Fruit fly (Drosophila melanogaster) whole organism, pupa: ENCODE results near the gene Dysb.

ENCODE experiments used
- CG10348 ChIP-seq: fragments of 200-800 bp; sonication (Bioruptor generic); IDR thresholded peaks from 2 replicates; pipeline ENCODE4 v1.3.6; 2022; ENCODE audit warnings: missing biosample characterization, missing genetic modification characterization
- CG12605 ChIP-seq: fragments of 200-800 bp; sonication (Bioruptor generic); IDR thresholded peaks from 2 replicates; pipeline ENCODE4 v1.3.6; 2022; ENCODE audit warnings: missing biosample characterization, missing genetic modification characterization
- CG13204 ChIP-seq: fragments of 200-800 bp; sonication (Bioruptor generic); optimal IDR thresholded peaks from 2 replicates; lab custom pipeline; 2018; ENCODE audit warnings: missing biosample characterization, mild to moderate bottlenecking, missing genetic modification characterization, moderate library complexity
- CG14655 ChIP-seq: fragments of 200-800 bp; sonication (Bioruptor generic); optimal IDR thresholded peaks from 3 replicates; lab custom pipeline; 2017; ENCODE audit warnings: mild to moderate bottlenecking, missing biosample characterization, missing genetic modification reagents, missing genetic modification characterization
- CG15710 ChIP-seq: fragments of 200-800 bp; sonication (Bioruptor generic); optimal IDR thresholded peaks from 2 replicates; lab custom pipeline; 2018; ENCODE audit warnings: missing biosample characterization, mild to moderate bottlenecking, missing genetic modification characterization, moderate library complexity
- CG17806 ChIP-seq: fragments of 200-800 bp; sonication (Bioruptor generic); optimal IDR thresholded peaks from 2 replicates; lab custom pipeline; 2018; ENCODE audit warnings: missing biosample characterization, mild to moderate bottlenecking, missing genetic modification characterization, moderate library complexity
- CG32121 ChIP-seq: fragments of 200-800 bp; sonication (Bioruptor generic); IDR thresholded peaks from 2 replicates; pipeline ENCODE4 v1.3.6; 2022; ENCODE audit warnings: missing biosample characterization, missing genetic modification characterization
- CG34367 ChIP-seq: fragments of 200-800 bp; sonication (Bioruptor generic); optimal IDR thresholded peaks from 2 replicates; lab custom pipeline; 2018; ENCODE audit warnings: missing biosample characterization, mild to moderate bottlenecking, missing genetic modification characterization
- CG4496 ChIP-seq: fragments of 200-800 bp; sonication (Bioruptor generic); IDR thresholded peaks from 3 replicates; pipeline ENCODE4 v1.3.6; 2022; ENCODE audit warnings: missing biosample characterization, missing genetic modification characterization
- CG8159 ChIP-seq: fragments of 200-800 bp; sonication (Bioruptor generic); optimal IDR thresholded peaks from 3 replicates; lab custom pipeline; 2018; ENCODE audit warnings: missing biosample characterization, mild to moderate bottlenecking, missing genetic modification characterization, moderate library complexity
- CG8301 ChIP-seq: fragments of 200-800 bp; sonication (Bioruptor generic); optimal IDR thresholded peaks from 2 replicates; lab custom pipeline; 2018; ENCODE audit warnings: missing biosample characterization, mild to moderate bottlenecking, missing genetic modification characterization
- CG9948 ChIP-seq: fragments of 200-800 bp; sonication (Bioruptor generic); optimal IDR thresholded peaks from 2 replicates; lab custom pipeline; 2018; ENCODE audit warnings: missing biosample characterization, mild to moderate bottlenecking, missing genetic modification characterization, moderate library complexity
- D1 ChIP-seq: fragments of 200-800 bp; sonication (Bioruptor generic); optimal IDR thresholded peaks from 2 replicates; lab custom pipeline; 2018; ENCODE audit warnings: missing biosample characterization, mild to moderate bottlenecking, missing genetic modification characterization, moderate library complexity
- EcR ChIP-seq: fragments of 200-800 bp; sonication (Bioruptor generic); optimal IDR thresholded peaks from 3 replicates; lab custom pipeline; 2019; ENCODE audit warnings: missing biosample characterization, missing genetic modification characterization, mild to moderate bottlenecking, moderate library complexity, missing genetic modification reagents
- Ets98B ChIP-seq: fragments of 200-800 bp; sonication (Bioruptor generic); IDR thresholded peaks from 2 replicates; pipeline ENCODE4 v1.3.6; 2022; ENCODE audit warnings: missing biosample characterization, missing genetic modification characterization
- Pif1A ChIP-seq: fragments of 200-800 bp; sonication (Bioruptor generic); optimal IDR thresholded peaks from 3 replicates; lab custom pipeline; 2016; ENCODE audit warnings: missing biosample characterization, missing genetic modification characterization
- Pif1B ChIP-seq: fragments of 200-800 bp; sonication (Bioruptor generic); optimal IDR thresholded peaks from 3 replicates; lab custom pipeline; 2016; ENCODE audit warnings: missing biosample characterization, missing genetic modification characterization
- Snoo ChIP-seq: fragments of 200-800 bp; sonication (Bioruptor generic); optimal IDR thresholded peaks from 3 replicates; lab custom pipeline; 2017; ENCODE audit warnings: missing biosample characterization, mild to moderate bottlenecking, missing genetic modification characterization, inconsistent platforms
- fd96Ca ChIP-seq: fragments of 200-800 bp; sonication (Bioruptor generic); IDR thresholded peaks from 3 replicates; pipeline ENCODE4 v1.3.6; 2022; ENCODE audit warnings: missing biosample characterization, missing genetic modification characterization
- gl ChIP-seq: fragments of 200-800 bp; sonication (Bioruptor generic); optimal IDR thresholded peaks from 2 replicates; lab custom pipeline; 2018; ENCODE audit warnings: missing biosample characterization, mild to moderate bottlenecking, missing genetic modification characterization
- rn ChIP-seq: fragments of 200-800 bp; sonication (Bioruptor generic); IDR thresholded peaks from 2 replicates; pipeline ENCODE4 v1.3.6; 2022; ENCODE audit warnings: missing biosample characterization, missing genetic modification characterization

The Dysb gene

dm6 chr3L:18822049-18822448 is 45.5 kb upstream of the Dysb start:
- TF ChIP-seq CG13204: no peak
- no peak for TF ChIP-seq Ets98B
- no peak for TF ChIP-seq CG12605 (GFP tag; lab: Robert Waterston, UW)
- no peak for TF ChIP-seq Snoo (tag; lab: Kevin White, UChicago)

DNA sequence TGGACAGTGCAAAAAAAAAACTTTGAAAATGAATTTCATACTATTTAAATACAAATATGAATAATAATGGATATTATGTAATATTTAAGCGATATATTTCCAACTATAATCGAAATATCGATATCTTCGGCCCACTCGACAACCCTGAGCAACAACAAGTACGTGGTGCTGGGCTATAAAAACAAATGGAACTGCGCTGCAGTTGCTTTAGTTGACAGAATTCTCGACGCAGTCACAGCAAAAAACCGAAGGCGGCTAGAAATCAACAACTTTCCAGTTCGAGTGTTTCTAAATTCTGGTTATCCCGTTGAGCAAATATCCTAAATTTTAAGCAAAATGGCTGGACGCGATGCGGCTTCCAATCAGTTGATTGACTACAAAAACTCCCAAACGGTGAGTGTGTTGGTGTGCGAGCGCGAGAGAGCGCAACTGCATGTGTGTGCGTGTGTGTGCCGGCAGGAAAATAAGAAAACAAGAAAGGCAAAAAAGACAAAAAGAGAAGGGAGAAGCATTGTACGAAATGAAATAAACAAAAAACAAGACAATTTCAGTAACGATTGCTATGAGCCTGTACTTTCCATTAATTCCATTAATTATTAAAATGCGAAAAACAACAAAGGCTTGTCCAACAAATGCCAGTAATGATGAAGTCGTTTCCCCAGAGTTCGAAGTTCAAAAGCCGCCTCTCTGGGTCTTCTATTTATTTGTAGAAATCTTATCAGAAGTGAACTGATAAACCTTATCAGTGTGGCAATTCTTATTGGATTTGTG is 44.9 kb upstream of the Dysb start, which contains the start of gene Cat:
TSS of gene Cat (plus strand) at position 155 of the 771 bp plus-strand sequence.
- peak; percentile 99 for TF ChIP-seq Snoo (tag; lab: Kevin White, UChicago)
- TF ChIP-seq CG4496 (GFP tag; lab: Robert Waterston, UW): peak; percentile 99
- TF ChIP-seq fd96Ca (GFP tag; lab: Robert Waterston, UW): peak; percentile 98; the same call in 2 of the 3 replicates
- TF ChIP-seq Pif1B (GFP tag; lab: Kevin White, UChicago): peak; percentile 99
- peak; percentile 99 for TF ChIP-seq CG15710
- TF ChIP-seq gl: peak; percentile 100
- TF ChIP-seq D1: peak; percentile 96
- peak; percentile 97 for TF ChIP-seq EcR (GFP tag; lab: Kevin White, UChicago)
- peak; percentile 98 for TF ChIP-seq rn
- peak; percentile 96 for TF ChIP-seq CG9948 (tag; lab: Kevin White, UChicago)
- TF ChIP-seq CG14655 (GFP tag; lab: Kevin White, UChicago): peak; percentile 98
- TF ChIP-seq CG34367: peak; percentile 99
- TF ChIP-seq CG10348 (GFP tag; lab: Robert Waterston, UW): peak; percentile 26; the same call in 1 of the 2 replicates
- TF ChIP-seq CG13204: peak; percentile 100
- peak; percentile 100 for TF ChIP-seq CG12605 (GFP tag; lab: Robert Waterston, UW)
- TF ChIP-seq CG8301: peak; percentile 97
- TF ChIP-seq CG17806 (tag; lab: Kevin White, UChicago): peak; percentile 99
- peak; percentile 99 for TF ChIP-seq CG32121
- TF ChIP-seq CG8159 (tag; lab: Kevin White, UChicago): peak; percentile 98
- peak; percentile 99 for TF ChIP-seq Pif1A (GFP tag; lab: Kevin White, UChicago)
- TF ChIP-seq Ets98B: peak; percentile 99
- TF ChIP-seq, all 21 proteins: peak for 21

dm6 chr3L:18823221-18823514 is 44.4 kb upstream of the Dysb start:
- TF ChIP-seq rn (no peak), CG17806 (tag; lab: Kevin White, UChicago) (no peak), Snoo (tag; lab: Kevin White, UChicago) (no peak), EcR (GFP tag; lab: Kevin White, UChicago) (no peak), Pif1B (GFP tag; lab: Kevin White, UChicago) (no peak), CG14655 (GFP tag; lab: Kevin White, UChicago) (no peak), CG9948 (tag; lab: Kevin White, UChicago) (no peak), CG15710 (no peak), fd96Ca (GFP tag; lab: Robert Waterston, UW) (no peak), Ets98B (no peak), Pif1A (GFP tag; lab: Kevin White, UChicago) (no peak), CG8159 (tag; lab: Kevin White, UChicago) (no peak), CG8301 (no peak)

DNA sequence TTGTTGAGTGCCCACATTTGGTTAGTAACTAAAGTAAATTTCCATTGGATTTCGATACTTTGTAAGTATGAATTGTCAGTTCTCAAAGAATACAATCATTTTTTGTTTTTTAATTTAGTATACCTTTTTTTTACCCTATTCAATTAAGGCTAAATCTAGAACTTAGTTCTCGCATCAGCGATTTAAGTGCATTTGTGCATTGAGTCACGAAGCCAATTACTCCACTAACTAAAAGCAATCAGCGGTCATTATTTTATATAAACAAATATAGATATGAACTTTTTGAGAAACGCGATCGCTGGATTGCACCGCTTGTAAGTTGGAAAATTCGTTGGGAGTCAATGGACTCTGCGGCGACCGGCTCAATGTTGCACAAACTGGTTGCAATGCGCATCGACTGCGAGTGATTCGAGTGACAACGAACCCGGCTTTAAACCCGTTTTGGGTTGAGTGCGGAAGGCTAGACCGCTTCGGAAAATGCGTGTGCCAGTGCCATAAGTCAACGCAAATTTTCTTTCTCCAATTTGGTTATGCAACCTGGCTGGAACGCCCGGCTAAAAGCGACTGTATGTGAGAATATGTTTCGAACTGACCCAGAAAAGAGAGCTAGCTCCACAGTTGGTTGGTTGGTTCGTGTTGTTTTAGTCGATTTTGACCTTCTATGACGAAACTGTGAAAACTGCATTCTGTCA is 43.6 kb upstream of the Dysb start:
- TF ChIP-seq CG32121 (no peak), EcR (GFP tag; lab: Kevin White, UChicago) (peak; percentile 94), CG10348 (GFP tag; lab: Robert Waterston, UW) (no peak)

DNA sequence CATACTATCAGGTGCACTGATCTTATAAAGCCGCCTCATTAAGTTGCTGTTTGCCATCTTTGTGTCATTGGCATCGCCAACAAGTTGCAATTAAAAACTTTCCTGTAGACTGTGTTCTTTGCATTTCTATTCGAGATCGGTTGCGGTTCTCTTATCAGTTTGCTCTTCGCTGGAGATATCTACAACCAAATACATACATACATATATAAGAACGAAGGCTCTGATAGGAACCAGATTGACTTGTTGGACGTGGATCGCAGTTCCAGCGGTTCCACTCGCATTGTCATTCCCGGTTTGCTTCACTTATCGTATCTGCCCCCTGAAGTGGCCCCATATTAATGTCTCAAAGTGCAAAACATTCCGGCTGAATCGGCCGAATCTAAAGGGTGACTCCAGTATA is 42.7 kb upstream of the Dysb start:
- TF ChIP-seq Snoo (tag; lab: Kevin White, UChicago) (no peak), CG4496 (GFP tag; lab: Robert Waterston, UW) (no peak), CG10348 (GFP tag; lab: Robert Waterston, UW) (no peak), gl (peak; percentile 25), Pif1A (GFP tag; lab: Kevin White, UChicago) (no peak), CG32121 (no peak), EcR (GFP tag; lab: Kevin White, UChicago) (peak; percentile 81), rn (no peak), CG13204 (no peak)

dm6 chr3L:18825993-18826392 is 41.6 kb upstream of the Dysb start:
- TF ChIP-seq EcR (GFP tag; lab: Kevin White, UChicago) (no peak), Pif1B (GFP tag; lab: Kevin White, UChicago) (no peak), CG9948 (tag; lab: Kevin White, UChicago) (no peak), fd96Ca (GFP tag; lab: Robert Waterston, UW) (no peak), CG8159 (tag; lab: Kevin White, UChicago) (no peak), CG12605 (GFP tag; lab: Robert Waterston, UW) (no peak), CG34367 (no peak), CG10348 (GFP tag; lab: Robert Waterston, UW) (no peak), gl (no peak)
